Fruit fly (Drosophila melanogaster): ENCODE results near the gene CG12236.
A peak's percentile ranks its signal among the peaks of the same experiment; 100 is the strongest.

The CG12236 gene

DNA sequence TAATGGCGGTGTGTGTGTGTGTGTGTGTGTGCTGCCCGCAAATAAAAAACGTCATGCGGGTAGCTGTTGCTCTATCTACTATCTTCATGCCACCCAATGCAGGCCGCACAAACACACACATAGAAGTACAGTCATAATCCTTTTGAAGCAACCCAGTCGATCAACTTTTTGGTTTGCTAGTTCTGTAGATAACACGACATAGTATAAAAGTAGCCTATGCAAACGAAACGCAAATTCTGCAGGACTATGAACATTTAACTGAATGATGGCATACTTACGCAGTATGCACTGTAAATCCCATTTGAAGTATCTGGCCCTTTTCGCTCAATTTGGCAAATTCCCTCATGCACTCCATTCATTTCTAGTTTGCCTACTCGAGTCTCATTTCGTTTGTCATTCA is 41.8 kb upstream of the CG12236 start:
- no peak for TF ChIP-seq CG18011 (GFP tag; optimal IDR thresholded peaks at IDR 0.05)
- TF ChIP-seq Elba2 (GFP tag; optimal IDR thresholded peaks at IDR 0.05) = no peak
- TF ChIP-seq cad (GFP tag; optimal IDR thresholded peaks at IDR 0.05) = no peak
- TF ChIP-seq Adf1 (GFP tag; IDR thresholded peaks at IDR 0.05) = no peak
- no peak for TF ChIP-seq H2.0 (GFP tag; IDR thresholded peaks at IDR 0.05)
- peak; percentile 35 for TF ChIP-seq Fer1 (GFP tag; optimal IDR thresholded peaks at IDR 0.05)
- TF ChIP-seq B-H1 (GFP tag; IDR thresholded peaks at IDR 0.05) = no peak
- no peak for TF ChIP-seq sqz (GFP tag; optimal IDR thresholded peaks at IDR 0.05)
- peak; percentile 23 for TF ChIP-seq Hmr (GFP tag; optimal IDR thresholded peaks at IDR 0.05)
- TF ChIP-seq CG8089 (GFP tag; optimal IDR thresholded peaks at IDR 0.05) = no peak
- no peak for TF ChIP-seq oc (tag; optimal IDR thresholded peaks at IDR 0.05)
- TF ChIP-seq CG6175 (GFP tag; IDR thresholded peaks at IDR 0.05) = no peak
- TF ChIP-seq lab (GFP tag; optimal IDR thresholded peaks at IDR 0.05) = peak; percentile 58
- peak; percentile 73 for TF ChIP-seq Med (GFP tag)
- no peak for TF ChIP-seq Sox100B (GFP tag; optimal IDR thresholded peaks at IDR 0.05)
- TF ChIP-seq Hr51 (GFP tag; optimal IDR thresholded peaks at IDR 0.05) = peak in 1 of 2 experiments; percentile 14
- TF ChIP-seq CG14014 (GFP tag; IDR thresholded peaks at IDR 0.05) = peak; percentile 32; the same call in 1 of the 2 replicates
- peak; percentile 2 for TF ChIP-seq PHDP (tag; optimal IDR thresholded peaks at IDR 0.05)
- TF ChIP-seq Antp (GFP tag; optimal IDR thresholded peaks at IDR 0.05) = peak; percentile 46
- TF ChIP-seq CG9932 (GFP tag; IDR thresholded peaks at IDR 0.05) = peak; percentile 27; the same call in 1 of the 2 replicates
- TF ChIP-seq ara (GFP tag; IDR thresholded peaks at IDR 0.05) = no peak
- peak; percentile 12 for TF ChIP-seq Xbp1 (GFP tag; optimal IDR thresholded peaks at IDR 0.05)
- no peak for TF ChIP-seq CG31224 (GFP tag; IDR thresholded peaks at IDR 0.05)
- no peak for TF ChIP-seq shn (GFP tag; optimal IDR thresholded peaks at IDR 0.05)
- peak; percentile 2 for TF ChIP-seq mam (GFP tag; optimal IDR thresholded peaks at IDR 0.05)
- TF ChIP-seq dmrt99B (tag; optimal IDR thresholded peaks at IDR 0.05) = peak; percentile 39
- peak; percentile 50 for TF ChIP-seq slbo (GFP tag; IDR thresholded peaks at IDR 0.05)
- TF ChIP-seq bsh (GFP tag; optimal IDR thresholded peaks at IDR 0.05) = no peak
- no peak for TF ChIP-seq ash1 (GFP tag; optimal IDR thresholded peaks at IDR 0.05)
- no peak for TF ChIP-seq fu2 (GFP tag; optimal IDR thresholded peaks at IDR 0.05)
- no peak for TF ChIP-seq pita (GFP tag; optimal IDR thresholded peaks at IDR 0.05)
- TF ChIP-seq eve (GFP tag; optimal IDR thresholded peaks at IDR 0.05) = peak in 1 of 2 experiments; percentile 36
- TF ChIP-seq CG1603 (tag; optimal IDR thresholded peaks at IDR 0.05) = peak; percentile 29
- 0 out of 3 replicates have a peak, but pooled peaks have one; percentile 16 for TF ChIP-seq CG11456 (GFP tag; IDR thresholded peaks at IDR 0.05)
- TF ChIP-seq bigmax (GFP tag; optimal IDR thresholded peaks at IDR 0.05) = no peak
- no peak for TF ChIP-seq prd (optimal IDR thresholded peaks at IDR 0.05)
- TF ChIP-seq prd (GFP tag; IDR thresholded peaks at IDR 0.05) = peak; percentile 40; the same call in 1 of the 3 replicates
- no peak for TF ChIP-seq bbx (GFP tag; IDR thresholded peaks at IDR 0.05; ENCODE audit: partially characterized antibody)
- no peak for TF ChIP-seq CG2889 (GFP tag; IDR thresholded peaks at IDR 0.05)
- TF ChIP-seq zen2 (GFP tag; IDR thresholded peaks at IDR 0.05; ENCODE audit: partially characterized antibody) = no peak
- TF ChIP-seq gcm (GFP tag; optimal IDR thresholded peaks at IDR 0.05) = peak; percentile 22
- TF ChIP-seq H15 (GFP tag; IDR thresholded peaks at IDR 0.05) = no peak
- TF ChIP-seq CG11504 (tag; optimal IDR thresholded peaks at IDR 0.05) = peak; percentile 42
- TF ChIP-seq bowl (GFP tag; IDR thresholded peaks at IDR 0.05) = no peak
- no peak for TF ChIP-seq ERR (GFP tag; optimal IDR thresholded peaks at IDR 0.05)
- TF ChIP-seq Meics (GFP tag; optimal IDR thresholded peaks at IDR 0.05) = peak; percentile 13
- TF ChIP-seq ap (GFP tag; IDR thresholded peaks at IDR 0.05) = no peak
- TF ChIP-seq grau (tag; optimal IDR thresholded peaks at IDR 0.05) = peak; percentile 66
- TF ChIP-seq CG2120 (GFP tag; optimal IDR thresholded peaks at IDR 0.05) = peak; percentile 40
- no peak for TF ChIP-seq hkb (optimal IDR thresholded peaks at IDR 0.05)
- TF ChIP-seq hkb (GFP tag; IDR thresholded peaks at IDR 0.05) = no peak
- no peak for TF ChIP-seq NFAT (GFP tag; IDR thresholded peaks at IDR 0.05)

Measured in whole organism, embryonic.